Fruit fly (Drosophila melanogaster) whole organism: ENCODE data around the gene CycJ.
A peak's percentile ranks its signal among the peaks of the same experiment; 100 is the strongest.

ENCODE experiments used
- CG8478 ChIP-seq: fragments of >200 bp; optimal IDR thresholded peaks from 2 replicates; lab custom pipeline; 2018; ENCODE audit warnings: inconsistent platforms
- Dll ChIP-seq: fragments of >200 bp; optimal IDR thresholded peaks from 2 replicates; lab custom pipeline; 2017
- EcR ChIP-seq, 2 experiments: fragments of >200 bp; optimal IDR thresholded peaks; 2 replicates each; lab custom pipeline; 2017; ENCODE audit warnings: missing biosample characterization in 2 of 2, missing genetic modification characterization in 2 of 2, missing genetic modification reagents in 2 of 2
- pan ChIP-seq: fragments of >200 bp; optimal IDR thresholded peaks from 2 replicates; lab custom pipeline; 2017
- psq ChIP-seq: fragments of >200 bp; optimal IDR thresholded peaks from 2 replicates; lab custom pipeline; 2017
- usp ChIP-seq: fragments of >200 bp; optimal IDR thresholded peaks from 2 replicates; lab custom pipeline; 2017; ENCODE audit warnings: missing biosample characterization, missing genetic modification characterization, mixed read lengths

The CycJ gene

dm6 chr3L:3466200-3466599 lies at the start of gene CycJ:
Gene CycJ, plus strand, starts transcription at chr3L:3466428.
- no peak for TF ChIP-seq EcR (GFP tag; optimal IDR thresholded peaks at IDR 0.05; lab: Kevin White, UChicago)
- TF ChIP-seq CG8478 = no peak
- no peak for TF ChIP-seq Dll (lab: Kevin White, UChicago)
- TF ChIP-seq pan = no peak
- TF ChIP-seq usp (GFP tag; lab: Kevin White, UChicago) = no peak
- no peak for TF ChIP-seq psq (lab: Kevin White, UChicago)

dm6 chr3L:3417120-3417519 lies 49.1 kb upstream of the CycJ start:
- TF ChIP-seq Dll (lab: Kevin White, UChicago) (no peak), CG8478 (no peak), pan (no peak), EcR (GFP tag; optimal IDR thresholded peaks at IDR 0.05; lab: Kevin White, UChicago) (no peak), usp (GFP tag; lab: Kevin White, UChicago) (no peak), psq (lab: Kevin White, UChicago) (no peak)

- TF ChIP-seq pan (no peak), CG8478 (no peak), Dll (lab: Kevin White, UChicago) (no peak), usp (GFP tag; lab: Kevin White, UChicago) (no peak), EcR (GFP tag; optimal IDR thresholded peaks at IDR 0.05; lab: Kevin White, UChicago) (no peak), psq (lab: Kevin White, UChicago) (no peak)
These were observed 48.5 kb upstream of the CycJ start for dm6 chr3L:3417759-3418158.

dm6 chr3L:3418207-3419086 lies 47.8 kb upstream of the CycJ start:
- TF ChIP-seq Dll (lab: Kevin White, UChicago) (peak; percentile 58), psq (lab: Kevin White, UChicago) (no peak), CG8478 (no peak), EcR (GFP tag; optimal IDR thresholded peaks at IDR 0.05; lab: Kevin White, UChicago) (peak in 1 of 2 experiments; percentile 39), pan (no peak), usp (GFP tag; lab: Kevin White, UChicago) (no peak)

dm6 chr3L:3419369-3420232 lies 46.6 kb upstream of the CycJ start:
- TF ChIP-seq Dll (lab: Kevin White, UChicago) = no peak
- no peak for TF ChIP-seq CG8478
- TF ChIP-seq EcR (GFP tag; optimal IDR thresholded peaks at IDR 0.05; lab: Kevin White, UChicago) = no peak
- TF ChIP-seq usp (GFP tag; lab: Kevin White, UChicago) = no peak
- TF ChIP-seq pan = no peak
- no peak for TF ChIP-seq psq (lab: Kevin White, UChicago)

dm6 chr3L:3420237-3420643 lies 46.0 kb upstream of the CycJ start:
- no peak for TF ChIP-seq Dll (lab: Kevin White, UChicago)
- no peak for TF ChIP-seq EcR (GFP tag; optimal IDR thresholded peaks at IDR 0.05; lab: Kevin White, UChicago)
- no peak for TF ChIP-seq pan
- TF ChIP-seq psq (lab: Kevin White, UChicago) = no peak
- no peak for TF ChIP-seq usp (GFP tag; lab: Kevin White, UChicago)
- no peak for TF ChIP-seq CG8478

- TF ChIP-seq CG8478 (no peak), psq (lab: Kevin White, UChicago) (no peak), usp (GFP tag; lab: Kevin White, UChicago) (no peak), EcR (GFP tag; optimal IDR thresholded peaks at IDR 0.05; lab: Kevin White, UChicago) (no peak), Dll (lab: Kevin White, UChicago) (no peak), pan (no peak)
These were observed 45.6 kb upstream of the CycJ start for dm6 chr3L:3420674-3421073.

dm6 chr3L:3423006-3423405 lies 43.2 kb upstream of the CycJ start:
- TF ChIP-seq psq (lab: Kevin White, UChicago) (no peak), usp (GFP tag; lab: Kevin White, UChicago) (no peak), CG8478 (no peak), EcR (GFP tag; optimal IDR thresholded peaks at IDR 0.05; lab: Kevin White, UChicago) (no peak), pan (no peak), Dll (lab: Kevin White, UChicago) (no peak)

dm6 chr3L:3424846-3425245 lies 41.4 kb upstream of the CycJ start, which contains the start of gene sty:
Gene sty, minus strand, starts transcription at chr3L:3424935.
- TF ChIP-seq EcR (GFP tag; optimal IDR thresholded peaks at IDR 0.05; lab: Kevin White, UChicago) (no peak), CG8478 (no peak), psq (lab: Kevin White, UChicago) (no peak), Dll (lab: Kevin White, UChicago) (no peak), pan (no peak)

- TF ChIP-seq pan (no peak), Dll (lab: Kevin White, UChicago) (no peak), EcR (GFP tag; optimal IDR thresholded peaks at IDR 0.05; lab: Kevin White, UChicago) (no peak), psq (lab: Kevin White, UChicago) (no peak), CG8478 (no peak), usp (GFP tag; lab: Kevin White, UChicago) (no peak)
These were observed 39.2 kb upstream of the CycJ start for dm6 chr3L:3427037-3427436.

dm6 chr3L:3431061-3431648 lies 35.1 kb upstream of the CycJ start:
- TF ChIP-seq usp (GFP tag; lab: Kevin White, UChicago) = no peak
- no peak for TF ChIP-seq pan
- TF ChIP-seq Dll (lab: Kevin White, UChicago) = no peak
- no peak for TF ChIP-seq psq (lab: Kevin White, UChicago)
- TF ChIP-seq CG8478 = no peak
- no peak for TF ChIP-seq EcR (GFP tag; optimal IDR thresholded peaks at IDR 0.05; lab: Kevin White, UChicago)
